Worm (Caenorhabditis elegans) whole organism, midembryonic: ENCODE measurements around the gene R04E5.7.
A peak's percentile ranks its signal among the peaks of the same experiment; 100 is the strongest.

Experiments used
- T22C8.4 ChIP-seq: fragments of 200-800 bp; sonication (Bioruptor generic); IDR thresholded peaks from 2 replicates; pipeline ENCODE4 v1.3.6; 2022; ENCODE audit warnings: missing genetic modification characterization, missing compliant biosample characterization
- cog-1 ChIP-seq: sonication (generic microtip); optimal IDR thresholded peaks from 2 replicates; lab custom pipeline; 2016; ENCODE audit warnings: missing genetic modification characterization, missing compliant biosample characterization
- flt-1 ChIP-seq: fragments of 200-800 bp; sonication (Bioruptor generic); IDR thresholded peaks from 2 replicates; pipeline ENCODE4 v1.3.6; 2022; ENCODE audit warnings: missing genetic modification characterization, missing compliant biosample characterization
- klf-2 ChIP-seq: fragments of 200-800 bp; sonication (Bioruptor generic); conservative IDR thresholded peaks from 2 replicates; pipeline ENCODE4 v1.3.6; 2022; ENCODE audit warnings: missing genetic modification reagents, missing genetic modification characterization, missing compliant biosample characterization
- ref-1 ChIP-seq: fragments of 200-800 bp; sonication (Bioruptor generic); conservative IDR thresholded peaks from 2 replicates; pipeline ENCODE4 v1.3.6; 2022; ENCODE audit warnings: missing genetic modification reagents, missing genetic modification characterization, missing compliant biosample characterization
- tab-1 ChIP-seq: fragments of 200-800 bp; sonication (Bioruptor generic); IDR thresholded peaks from 2 replicates; pipeline ENCODE4 v1.3.6; 2022; ENCODE audit warnings: missing genetic modification characterization, missing compliant biosample characterization
- ztf-23 ChIP-seq: fragments of 200-800 bp; sonication (Bioruptor generic); IDR thresholded peaks from 2 replicates; pipeline ENCODE4 v1.3.6; 2022; ENCODE audit warnings: missing genetic modification reagents, missing genetic modification characterization, missing compliant biosample characterization
- ztf-29 ChIP-seq: fragments of 200-800 bp; sonication (Bioruptor generic); IDR thresholded peaks from 2 replicates; pipeline ENCODE4 v1.3.6; 2022; ENCODE audit warnings: missing genetic modification reagents, missing genetic modification characterization, missing compliant biosample characterization

DNA sequence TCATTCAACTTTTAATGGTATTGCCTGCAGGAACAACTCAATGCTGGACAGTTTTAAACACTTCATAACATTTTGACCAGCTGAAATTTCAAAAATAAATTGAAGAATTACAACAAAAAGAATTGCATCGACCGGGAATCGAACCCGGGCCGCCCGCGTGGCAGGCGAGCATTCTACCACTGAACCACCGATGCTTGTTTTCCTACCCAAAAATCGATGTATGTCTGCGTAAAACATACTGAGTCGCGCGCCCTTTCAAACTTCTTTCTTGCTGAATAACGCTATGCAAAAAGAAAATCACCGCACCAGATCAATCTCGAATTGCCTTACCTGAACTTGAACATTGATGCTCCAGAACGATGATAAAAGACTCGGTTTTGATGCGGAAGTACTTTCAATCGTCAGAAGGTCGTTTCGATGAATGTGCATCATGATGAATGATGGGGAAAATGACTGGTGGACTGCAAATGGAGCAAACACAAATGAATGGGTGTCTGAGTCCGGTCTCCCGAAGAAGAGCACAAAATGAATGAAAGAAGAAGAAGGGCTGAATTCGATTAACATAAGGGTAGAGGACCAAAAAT lies at the start of gene R04E5.7:
- no peak for TF ChIP-seq ztf-29 (GFP tag; lab: Robert Waterston, UW)
- TF ChIP-seq ztf-23 (GFP tag; lab: Robert Waterston, UW): peak; percentile 65; the same call in 1 of the 2 replicates
- no peak for TF ChIP-seq ref-1 (GFP tag; lab: Robert Waterston, UW)
- TF ChIP-seq flt-1 (GFP tag; lab: Robert Waterston, UW): peak; percentile 75
- no peak for TF ChIP-seq klf-2 (GFP tag; lab: Robert Waterston, UW)
- no peak for TF ChIP-seq cog-1 (tag; lab: Kevin White, UChicago)
- TF ChIP-seq T22C8.4: peak; percentile 61; the same call in 1 of the 2 replicates
- no peak for TF ChIP-seq tab-1 (GFP tag; lab: Robert Waterston, UW)
